Fruit fly (Drosophila melanogaster): ENCODE data around the gene rdx.

DNA sequence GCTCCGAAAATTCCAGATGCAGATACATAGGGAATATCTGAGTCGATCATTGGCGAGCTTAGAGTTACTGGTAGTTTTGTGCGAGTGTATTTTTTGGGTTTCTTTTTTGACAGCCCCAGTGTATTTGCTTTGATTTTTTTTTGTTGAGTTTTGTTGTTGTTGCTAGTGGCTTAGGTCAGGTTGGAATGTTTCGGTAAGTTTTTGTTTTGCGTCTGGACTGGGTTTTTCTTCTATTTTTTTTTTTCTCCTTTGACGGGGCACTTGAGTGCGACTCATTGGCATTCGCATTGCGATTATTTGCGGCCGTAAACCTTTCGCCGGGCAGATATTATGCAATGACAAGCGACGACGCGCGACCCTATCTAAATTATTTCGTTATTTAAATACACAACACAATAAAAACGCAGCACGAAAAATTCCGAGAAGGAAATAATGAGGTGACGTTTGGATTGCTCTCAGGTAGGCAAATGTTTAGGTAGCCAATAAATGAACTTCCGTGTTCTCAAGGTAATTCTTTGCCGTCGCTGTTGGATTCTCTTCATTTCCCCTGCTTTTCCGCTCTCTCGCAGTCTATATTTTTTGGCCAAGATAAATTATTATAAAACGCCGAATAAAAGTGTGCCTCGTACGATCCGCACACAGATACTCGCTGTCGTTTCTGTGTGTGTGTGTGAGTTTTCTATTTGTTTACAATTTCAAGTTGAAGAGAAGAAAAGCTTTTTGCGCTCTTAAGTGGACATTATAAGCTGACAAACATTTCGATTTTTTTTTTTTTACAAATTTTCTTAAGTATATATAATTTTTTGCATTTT is 32.5 kb upstream of the rdx start:
- TF ChIP-seq CG32121 (GFP tag; IDR thresholded peaks at IDR 0.05) = no peak
- TF ChIP-seq CG8159 (tag; optimal IDR thresholded peaks at IDR 0.05) = no peak
- no peak for TF ChIP-seq CG15710 (tag; optimal IDR thresholded peaks at IDR 0.05)
- TF ChIP-seq CG14655 (GFP tag; optimal IDR thresholded peaks at IDR 0.05) = no peak
- no peak for TF ChIP-seq rn (GFP tag; IDR thresholded peaks at IDR 0.05)
- no peak for TF ChIP-seq Pif1A (GFP tag; optimal IDR thresholded peaks at IDR 0.05)
- no peak for TF ChIP-seq CG12605 (GFP tag; IDR thresholded peaks at IDR 0.05)
- TF ChIP-seq CG4496 (GFP tag; IDR thresholded peaks at IDR 0.05) = no peak
- TF ChIP-seq CG9948 (tag; optimal IDR thresholded peaks at IDR 0.05) = no peak
- no peak for TF ChIP-seq gl (tag; optimal IDR thresholded peaks at IDR 0.05)
- no peak for TF ChIP-seq EcR (GFP tag; optimal IDR thresholded peaks at IDR 0.05)
